Fruit fly (Drosophila melanogaster): ENCODE data around the gene Pvf3.

Pvf3 gene

DNA sequence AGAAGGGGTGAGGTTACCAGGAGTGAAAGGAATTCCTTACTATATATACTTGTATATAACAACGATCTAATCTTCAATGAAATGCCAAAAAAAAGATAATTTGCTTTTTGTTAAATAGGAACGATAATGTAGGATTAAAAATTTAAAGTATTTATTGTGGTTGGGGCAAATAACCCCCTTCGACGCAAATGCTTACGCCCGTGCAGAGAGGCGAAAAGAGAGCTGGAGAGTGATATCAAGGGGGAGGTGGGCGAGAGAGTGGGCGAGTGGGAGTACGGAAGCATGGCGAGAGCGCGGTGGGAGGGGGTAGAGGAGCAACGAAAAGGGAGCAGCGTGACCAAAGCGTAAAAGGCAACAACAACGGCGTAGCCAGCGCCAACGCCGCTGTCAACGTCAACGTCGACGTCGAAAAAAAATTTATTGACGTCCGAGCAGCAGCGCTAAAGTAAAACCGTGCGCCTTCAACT, 31.1 kb upstream of the Pvf3 start (continued):
- TF ChIP-seq acj6 (GFP tag; optimal IDR thresholded peaks at IDR 0.05) (peak; percentile 100), CG3032 (tag; optimal IDR thresholded peaks at IDR 0.05) (peak; percentile 100), achi (GFP tag; optimal IDR thresholded peaks at IDR 0.05) (peak; percentile 99), Gug (GFP tag; IDR thresholded peaks at IDR 0.05) (peak; percentile 100), dsx (GFP tag; optimal IDR thresholded peaks at IDR 0.05; ENCODE audit: poor library complexity, severe bottlenecking) (peak; percentile 98), eg (GFP tag; IDR thresholded peaks at IDR 0.05) (peak; percentile 99), CG8319 (GFP tag; optimal IDR thresholded peaks at IDR 0.05) (peak; percentile 99), CG6276 (GFP tag; optimal IDR thresholded peaks at IDR 0.05) (peak; percentile 99), esn (GFP tag; optimal IDR thresholded peaks at IDR 0.05) (peak; percentile 100), lz (GFP tag; optimal IDR thresholded peaks at IDR 0.05) (peak; percentile 100), Blimp-1 (GFP tag; optimal IDR thresholded peaks at IDR 0.05) (peak; percentile 98), Hr4 (GFP tag; optimal IDR thresholded peaks at IDR 0.05) (peak; percentile 100), CG31627 (GFP tag; optimal IDR thresholded peaks at IDR 0.05) (peak; percentile 100), Smox (GFP tag; optimal IDR thresholded peaks at IDR 0.05) (peak; percentile 99), Sox15 (GFP tag; optimal IDR thresholded peaks at IDR 0.05) (peak; percentile 100), cyc (GFP tag; optimal IDR thresholded peaks at IDR 0.05) (peak; percentile 99), CG10631 (GFP tag; optimal IDR thresholded peaks at IDR 0.05) (peak; percentile 100), dac (GFP tag; optimal IDR thresholded peaks at IDR 0.05) (peak; percentile 100), Hr38 (GFP tag; optimal IDR thresholded peaks at IDR 0.05) (peak; percentile 86), CG8632 (GFP tag; optimal IDR thresholded peaks at IDR 0.05) (peak; percentile 100), CG10669 (GFP tag; optimal IDR thresholded peaks at IDR 0.05) (peak; percentile 100), net (GFP tag; optimal IDR thresholded peaks at IDR 0.05) (peak; percentile 100), Met (GFP tag; optimal IDR thresholded peaks at IDR 0.05) (peak; percentile 100), Eip75B (GFP tag; optimal IDR thresholded peaks at IDR 0.05) (peak; percentile 99), Eip78C (GFP tag) (peak; percentile 100), Sox14 (GFP tag; optimal IDR thresholded peaks at IDR 0.05) (peak; percentile 100), CG1621 (tag; optimal IDR thresholded peaks at IDR 0.05) (peak; percentile 98), CG6854 (GFP tag; optimal IDR thresholded peaks at IDR 0.05) (peak; percentile 99), Hr39 (GFP tag; optimal IDR thresholded peaks at IDR 0.05) (peak; percentile 99)

dm6 chr2L:7187920-7188529, 30.5 kb upstream of the Pvf3 start:
- no peak for TF ChIP-seq CG11762 (GFP tag; optimal IDR thresholded peaks at IDR 0.05; ENCODE audit: insufficient read depth)
- TF ChIP-seq CG3032 (tag; optimal IDR thresholded peaks at IDR 0.05): no peak
- no peak for TF ChIP-seq Eip78C (GFP tag)
- TF ChIP-seq pdm3 (GFP tag; optimal IDR thresholded peaks at IDR 0.05): no peak
- no peak for TF ChIP-seq eg (GFP tag; IDR thresholded peaks at IDR 0.05)
- no peak; the same call in 1 of the 3 replicates for TF ChIP-seq CG6163 (GFP tag; IDR thresholded peaks at IDR 0.05)
- no peak for TF ChIP-seq OdsH (GFP tag; optimal IDR thresholded peaks at IDR 0.05)

- peak; percentile 98 for TF ChIP-seq fkh (GFP tag; optimal IDR thresholded peaks at IDR 0.05)
- TF ChIP-seq Eip78C (GFP tag): peak; percentile 65
- TF ChIP-seq CG4318 (GFP tag; optimal IDR thresholded peaks at IDR 0.05): no peak
These were observed 24.5 kb upstream of the Pvf3 start, which contains the start of gene MICU1 for dm6 chr2L:7181978-7182392. Gene MICU1, plus strand, starts transcription at chr2L:7182234.

DNA sequence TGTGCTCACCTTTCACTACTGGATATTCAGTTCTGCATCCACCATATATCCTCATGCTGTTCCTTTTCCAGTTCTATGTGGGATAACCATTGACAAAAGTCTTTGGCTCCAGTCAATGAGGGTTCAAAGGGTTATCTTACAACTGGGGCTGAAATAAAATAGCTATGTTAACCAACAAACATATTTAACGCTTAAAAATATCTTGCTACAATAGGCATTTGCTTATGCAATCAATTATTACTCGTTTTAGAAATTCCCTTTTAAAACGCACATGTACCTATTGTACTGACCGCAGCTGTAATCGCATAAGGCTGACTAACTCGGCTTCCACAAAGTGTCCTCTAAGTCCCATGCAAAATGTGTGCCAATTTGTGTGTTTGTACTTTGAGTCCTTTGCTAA, 21.8 kb upstream of the Pvf3 start:
- TF ChIP-seq Eip78C (GFP tag) (peak; percentile 14), CG4318 (GFP tag; optimal IDR thresholded peaks at IDR 0.05) (no peak), acj6 (GFP tag; optimal IDR thresholded peaks at IDR 0.05) (peak; percentile 6), CG6163 (GFP tag; IDR thresholded peaks at IDR 0.05) (peak; percentile 54; the same call in 2 of the 3 replicates), topi (GFP tag; optimal IDR thresholded peaks at IDR 0.05) (peak; percentile 4)
